Fruit fly (Drosophila melanogaster): ENCODE results near the gene CG46270.
A peak's percentile ranks its signal among the peaks of the same experiment; 100 is the strongest.

The CG46270 gene

dm6 chr3R:10448957-10449356 lies 20.7 kb upstream of the CG46270 start:
- TF ChIP-seq ovo (GFP tag; optimal IDR thresholded peaks at IDR 0.05) (no peak), CG33017 (tag; optimal IDR thresholded peaks at IDR 0.05) (no peak), CG7045 (GFP tag; optimal IDR thresholded peaks at IDR 0.05) (no peak), Clk (GFP tag; optimal IDR thresholded peaks at IDR 0.05) (no peak), pad (GFP tag; optimal IDR thresholded peaks at IDR 0.05) (no peak), CG11617 (GFP tag; optimal IDR thresholded peaks at IDR 0.05) (no peak), CG14711 (tag; optimal IDR thresholded peaks at IDR 0.05) (no peak), CG12768 (GFP tag; optimal IDR thresholded peaks at IDR 0.05) (no peak), CG5204 (GFP tag; optimal IDR thresholded peaks at IDR 0.05) (no peak), cic (GFP tag; optimal IDR thresholded peaks at IDR 0.05) (no peak), CG7101 (tag; optimal IDR thresholded peaks at IDR 0.05) (no peak)

- TF ChIP-seq Crg-1 (GFP tag; optimal IDR thresholded peaks at IDR 0.05) (no peak), toe (GFP tag; optimal IDR thresholded peaks at IDR 0.05) (no peak), Clk (GFP tag; optimal IDR thresholded peaks at IDR 0.05) (no peak), CG11617 (GFP tag; optimal IDR thresholded peaks at IDR 0.05) (no peak), CG7045 (GFP tag; optimal IDR thresholded peaks at IDR 0.05) (no peak), kay (GFP tag; ENCODE audit: borderline replicate concordance) (no peak)
Observed at dm6 chr3R:10436989-10437388, 8.8 kb upstream of the CG46270 start.

dm6 chr3R:10434489-10434888 lies 6.3 kb upstream of the CG46270 start, which contains the start of gene Cyp12e1:
Cyp12e1 (plus strand) TSS chr3R:10434789.
- TF ChIP-seq Clk (GFP tag; optimal IDR thresholded peaks at IDR 0.05) (no peak), cic (GFP tag; optimal IDR thresholded peaks at IDR 0.05) (no peak), CG1620 (GFP tag; optimal IDR thresholded peaks at IDR 0.05) (no peak), kay (GFP tag; ENCODE audit: borderline replicate concordance) (peak; percentile 84)

- no peak for TF ChIP-seq CG7045 (GFP tag; optimal IDR thresholded peaks at IDR 0.05)
- TF ChIP-seq CG12768 (GFP tag; optimal IDR thresholded peaks at IDR 0.05) = no peak
- TF ChIP-seq tj (GFP tag; optimal IDR thresholded peaks at IDR 0.05) = no peak
- TF ChIP-seq kay (GFP tag; ENCODE audit: borderline replicate concordance) = no peak
- TF ChIP-seq Mnt (GFP tag; optimal IDR thresholded peaks at IDR 0.05) = no peak
- no peak for TF ChIP-seq CG1620 (GFP tag; optimal IDR thresholded peaks at IDR 0.05)
- TF ChIP-seq Hr96 (GFP tag; optimal IDR thresholded peaks at IDR 0.05) = no peak
- no peak for TF ChIP-seq Crg-1 (GFP tag; optimal IDR thresholded peaks at IDR 0.05)
- TF ChIP-seq cic (GFP tag; optimal IDR thresholded peaks at IDR 0.05) = no peak
- TF ChIP-seq CG14711 (tag; optimal IDR thresholded peaks at IDR 0.05) = no peak
- no peak for TF ChIP-seq CG11617 (GFP tag; optimal IDR thresholded peaks at IDR 0.05)
Observed at dm6 chr3R:10433408-10433980, 5.3 kb upstream of the CG46270 start.

dm6 chr3R:10431089-10431488 lies 2.9 kb upstream of the CG46270 start:
- no peak for TF ChIP-seq tj (GFP tag; optimal IDR thresholded peaks at IDR 0.05)
- TF ChIP-seq Crg-1 (GFP tag; optimal IDR thresholded peaks at IDR 0.05) = no peak
- no peak for TF ChIP-seq cnc (optimal IDR thresholded peaks at IDR 0.05)
- TF ChIP-seq toe (GFP tag; optimal IDR thresholded peaks at IDR 0.05) = no peak
- TF ChIP-seq CG12768 (GFP tag; optimal IDR thresholded peaks at IDR 0.05) = no peak
- TF ChIP-seq CG7045 (GFP tag; optimal IDR thresholded peaks at IDR 0.05) = no peak
- no peak for TF ChIP-seq CG1620 (GFP tag; optimal IDR thresholded peaks at IDR 0.05)
- no peak for TF ChIP-seq kay (GFP tag; ENCODE audit: borderline replicate concordance)
- TF ChIP-seq cic (GFP tag; optimal IDR thresholded peaks at IDR 0.05) = no peak
- TF ChIP-seq CG14711 (tag; optimal IDR thresholded peaks at IDR 0.05) = no peak
- no peak for TF ChIP-seq CG5204 (GFP tag; optimal IDR thresholded peaks at IDR 0.05)
- no peak for TF ChIP-seq CG33017 (tag; optimal IDR thresholded peaks at IDR 0.05)
- no peak for TF ChIP-seq CG7101 (tag; optimal IDR thresholded peaks at IDR 0.05)
- TF ChIP-seq Hr96 (GFP tag; optimal IDR thresholded peaks at IDR 0.05) = no peak
- TF ChIP-seq Clk (GFP tag; optimal IDR thresholded peaks at IDR 0.05) = no peak
- no peak for TF ChIP-seq Mnt (GFP tag; optimal IDR thresholded peaks at IDR 0.05)
- TF ChIP-seq pad (GFP tag; optimal IDR thresholded peaks at IDR 0.05) = no peak
- no peak for TF ChIP-seq ovo (GFP tag; optimal IDR thresholded peaks at IDR 0.05)
- no peak for TF ChIP-seq bab1 (GFP tag; optimal IDR thresholded peaks at IDR 0.05)
- TF ChIP-seq CG11617 (GFP tag; optimal IDR thresholded peaks at IDR 0.05) = no peak

dm6 chr3R:10421167-10421566 lies 7.1 kb downstream of the CG46270 start:
- TF ChIP-seq tj (GFP tag; optimal IDR thresholded peaks at IDR 0.05) (no peak), bab1 (GFP tag; optimal IDR thresholded peaks at IDR 0.05) (no peak), Hr96 (GFP tag; optimal IDR thresholded peaks at IDR 0.05) (no peak), CG12768 (GFP tag; optimal IDR thresholded peaks at IDR 0.05) (no peak), CG1620 (GFP tag; optimal IDR thresholded peaks at IDR 0.05) (no peak), CG7045 (GFP tag; optimal IDR thresholded peaks at IDR 0.05) (no peak), CG5204 (GFP tag; optimal IDR thresholded peaks at IDR 0.05) (no peak), CG11617 (GFP tag; optimal IDR thresholded peaks at IDR 0.05) (no peak), Mnt (GFP tag; optimal IDR thresholded peaks at IDR 0.05) (no peak), pad (GFP tag; optimal IDR thresholded peaks at IDR 0.05) (no peak), cnc (optimal IDR thresholded peaks at IDR 0.05) (no peak), toe (GFP tag; optimal IDR thresholded peaks at IDR 0.05) (no peak), CG33017 (tag; optimal IDR thresholded peaks at IDR 0.05) (no peak), cic (GFP tag; optimal IDR thresholded peaks at IDR 0.05) (no peak), Crg-1 (GFP tag; optimal IDR thresholded peaks at IDR 0.05) (no peak), CG14711 (tag; optimal IDR thresholded peaks at IDR 0.05) (no peak), kay (GFP tag; ENCODE audit: borderline replicate concordance) (no peak), Clk (GFP tag; optimal IDR thresholded peaks at IDR 0.05) (no peak), CG7101 (tag; optimal IDR thresholded peaks at IDR 0.05) (no peak), ovo (GFP tag; optimal IDR thresholded peaks at IDR 0.05) (no peak)

Measured in whole organism, adult.